Worm (Caenorhabditis elegans): ENCODE data around the gene Y60A3A.16.

Gene Y60A3A.16

DNA sequence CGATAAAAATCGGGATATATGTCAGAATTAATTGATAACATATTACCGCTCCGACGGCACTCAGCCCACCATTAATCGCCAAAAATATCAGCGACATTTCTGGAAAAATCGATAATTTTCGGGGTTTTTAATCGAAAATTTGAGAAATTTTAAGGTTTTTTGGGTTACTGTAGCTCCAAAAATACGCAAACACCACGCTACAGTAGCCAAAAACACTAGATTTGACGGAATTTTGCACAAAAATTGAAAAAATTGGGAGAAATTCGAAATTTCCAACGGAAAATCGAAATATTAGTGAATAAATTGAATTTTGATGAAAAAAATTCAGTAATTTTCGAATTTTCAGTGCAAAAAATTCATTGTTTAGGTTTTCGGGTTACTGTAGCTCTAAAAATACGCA is 11.7 kb upstream of the Y60A3A.16 start, which contains the start of gene algn-7:
algn-7 (minus strand) TSS at position 101 of the 400 bp plus-strand sequence.
- no peak for TF ChIP-seq flt-1 (GFP tag; IDR thresholded peaks at IDR 0.05)
- TF ChIP-seq ztf-23 (GFP tag; IDR thresholded peaks at IDR 0.05) = no peak
- no peak for TF ChIP-seq T22C8.4 (GFP tag; IDR thresholded peaks at IDR 0.05)
- no peak for TF ChIP-seq cog-1 (tag; optimal IDR thresholded peaks at IDR 0.05)
- TF ChIP-seq klf-2 (GFP tag; conservative IDR thresholded peaks at IDR 0.05) = no peak
- no peak for TF ChIP-seq ztf-29 (GFP tag; IDR thresholded peaks at IDR 0.05)
- no peak for TF ChIP-seq ref-1 (GFP tag; conservative IDR thresholded peaks at IDR 0.05)
- no peak for TF ChIP-seq tab-1 (GFP tag; IDR thresholded peaks at IDR 0.05)
- no peak for TF ChIP-seq med-1 (GFP tag; optimal IDR thresholded peaks at IDR 0.05; ENCODE audit: insufficient read depth)

DNA sequence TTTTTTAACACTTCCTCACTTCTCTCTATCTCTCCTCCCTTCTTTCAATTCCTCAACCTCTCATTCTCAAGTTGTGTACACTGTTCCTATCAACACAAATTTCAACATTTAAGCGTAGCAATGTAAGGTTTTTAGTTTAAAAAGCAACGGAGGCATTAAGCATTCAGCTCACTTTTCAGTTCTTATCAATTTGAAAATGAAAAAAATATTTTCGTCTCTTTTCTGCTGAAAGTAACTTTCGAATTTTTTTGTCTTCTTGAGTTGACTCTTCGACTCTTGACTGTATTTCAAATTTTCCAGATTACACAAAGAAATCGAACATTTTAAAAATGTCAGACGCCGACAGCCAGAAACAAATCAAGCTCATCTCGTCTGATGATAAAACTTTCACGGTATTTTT is 1.4 kb upstream of the Y60A3A.16 start, which contains the start of gene skr-4:
skr-4 (plus strand) TSS at position 301 of the 400 bp plus-strand sequence.
- TF ChIP-seq med-1 (GFP tag; optimal IDR thresholded peaks at IDR 0.05; ENCODE audit: insufficient read depth) (no peak), cog-1 (tag; optimal IDR thresholded peaks at IDR 0.05) (no peak), klf-2 (GFP tag; conservative IDR thresholded peaks at IDR 0.05) (no peak), T22C8.4 (GFP tag; IDR thresholded peaks at IDR 0.05) (no peak), ztf-29 (GFP tag; IDR thresholded peaks at IDR 0.05) (no peak), ref-1 (GFP tag; conservative IDR thresholded peaks at IDR 0.05) (no peak), flt-1 (GFP tag; IDR thresholded peaks at IDR 0.05) (no peak), tab-1 (GFP tag; IDR thresholded peaks at IDR 0.05) (no peak), ztf-23 (GFP tag; IDR thresholded peaks at IDR 0.05) (no peak)

ce11 chrV:19915973-19916605 is 6.4 kb downstream of the Y60A3A.16 start, which contains the start of the genes chk-2 and Y60A3A.19:
Gene chk-2, minus strand, starts transcription at chrV:19916023.
Gene Y60A3A.19, plus strand, starts transcription at chrV:19916555.
- TF ChIP-seq ztf-29 (GFP tag; IDR thresholded peaks at IDR 0.05) (no peak), med-1 (GFP tag; optimal IDR thresholded peaks at IDR 0.05; ENCODE audit: insufficient read depth) (no peak), tab-1 (GFP tag; IDR thresholded peaks at IDR 0.05) (no peak), ztf-23 (GFP tag; IDR thresholded peaks at IDR 0.05) (no peak), cog-1 (tag; optimal IDR thresholded peaks at IDR 0.05) (no peak), ref-1 (GFP tag; conservative IDR thresholded peaks at IDR 0.05) (no peak), flt-1 (GFP tag; IDR thresholded peaks at IDR 0.05) (no peak), klf-2 (GFP tag; conservative IDR thresholded peaks at IDR 0.05) (no peak), T22C8.4 (GFP tag; IDR thresholded peaks at IDR 0.05) (no peak)

- TF ChIP-seq T22C8.4 (GFP tag; IDR thresholded peaks at IDR 0.05) = peak; percentile 90
Measured at ce11 chrV:19909435-19909834, 13.1 kb downstream of the Y60A3A.16 start.

ce11 chrV:19908854-19909253 is 13.7 kb downstream of the Y60A3A.16 start:
- TF ChIP-seq ztf-23 (GFP tag; IDR thresholded peaks at IDR 0.05) (no peak), ztf-29 (GFP tag; IDR thresholded peaks at IDR 0.05) (no peak), ref-1 (GFP tag; conservative IDR thresholded peaks at IDR 0.05) (no peak), flt-1 (GFP tag; IDR thresholded peaks at IDR 0.05) (no peak), cog-1 (tag; optimal IDR thresholded peaks at IDR 0.05) (no peak), T22C8.4 (GFP tag; IDR thresholded peaks at IDR 0.05) (no peak), klf-2 (GFP tag; conservative IDR thresholded peaks at IDR 0.05) (no peak), tab-1 (GFP tag; IDR thresholded peaks at IDR 0.05) (no peak), med-1 (GFP tag; optimal IDR thresholded peaks at IDR 0.05; ENCODE audit: insufficient read depth) (no peak)

ce11 chrV:19907365-19907764 is 15.1 kb downstream of the Y60A3A.16 start, which contains the start of gene fars-2:
Gene fars-2, minus strand, starts transcription at chrV:19907434.
- TF ChIP-seq T22C8.4 (GFP tag; IDR thresholded peaks at IDR 0.05) = peak; percentile 92
- no peak for TF ChIP-seq ref-1 (GFP tag; conservative IDR thresholded peaks at IDR 0.05)

DNA sequence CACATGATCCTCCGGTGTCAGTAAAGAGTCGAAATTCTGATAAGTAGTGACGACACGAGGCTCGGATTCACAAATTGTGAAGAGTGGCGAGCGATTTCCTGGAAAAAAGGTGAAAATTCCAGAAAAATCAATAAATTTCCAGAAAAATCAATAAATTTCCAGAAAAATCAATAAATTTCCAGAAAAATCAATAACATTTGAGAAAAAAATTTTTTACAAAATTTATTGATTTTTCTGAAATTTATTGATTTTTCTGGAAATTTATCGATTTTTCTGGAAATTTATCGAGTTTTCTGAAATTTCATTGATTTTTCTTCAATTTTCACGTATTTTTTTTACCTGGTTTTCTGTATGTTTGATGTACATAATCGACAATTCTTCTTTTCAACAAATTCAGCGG is 16.5 kb downstream of the Y60A3A.16 start:
- no peak for TF ChIP-seq tab-1 (GFP tag; IDR thresholded peaks at IDR 0.05)
- no peak for TF ChIP-seq med-1 (GFP tag; optimal IDR thresholded peaks at IDR 0.05; ENCODE audit: insufficient read depth)
- TF ChIP-seq ref-1 (GFP tag; conservative IDR thresholded peaks at IDR 0.05) = no peak
- peak; percentile 90 for TF ChIP-seq T22C8.4 (GFP tag; IDR thresholded peaks at IDR 0.05)
- no peak for TF ChIP-seq ztf-29 (GFP tag; IDR thresholded peaks at IDR 0.05)
- TF ChIP-seq ztf-23 (GFP tag; IDR thresholded peaks at IDR 0.05) = no peak

- TF ChIP-seq cog-1 (tag; optimal IDR thresholded peaks at IDR 0.05) (no peak), ztf-29 (GFP tag; IDR thresholded peaks at IDR 0.05) (no peak), flt-1 (GFP tag; IDR thresholded peaks at IDR 0.05) (no peak), tab-1 (GFP tag; IDR thresholded peaks at IDR 0.05) (no peak), T22C8.4 (GFP tag; IDR thresholded peaks at IDR 0.05) (peak; percentile 98), ztf-23 (GFP tag; IDR thresholded peaks at IDR 0.05) (no peak), ref-1 (GFP tag; conservative IDR thresholded peaks at IDR 0.05) (no peak)
Measured at ce11 chrV:19904790-19905189, 17.7 kb downstream of the Y60A3A.16 start.

- TF ChIP-seq tab-1 (GFP tag; IDR thresholded peaks at IDR 0.05) (no peak), T22C8.4 (GFP tag; IDR thresholded peaks at IDR 0.05) (peak; percentile 92)
Measured at ce11 chrV:19901826-19902225, 20.7 kb downstream of the Y60A3A.16 start.

- TF ChIP-seq cog-1 (tag; optimal IDR thresholded peaks at IDR 0.05) (no peak), med-1 (GFP tag; optimal IDR thresholded peaks at IDR 0.05; ENCODE audit: insufficient read depth) (no peak), ztf-29 (GFP tag; IDR thresholded peaks at IDR 0.05) (no peak), ref-1 (GFP tag; conservative IDR thresholded peaks at IDR 0.05) (no peak), klf-2 (GFP tag; conservative IDR thresholded peaks at IDR 0.05) (no peak), flt-1 (GFP tag; IDR thresholded peaks at IDR 0.05) (no peak), tab-1 (GFP tag; IDR thresholded peaks at IDR 0.05) (no peak), ztf-23 (GFP tag; IDR thresholded peaks at IDR 0.05) (no peak), T22C8.4 (GFP tag; IDR thresholded peaks at IDR 0.05) (no peak)
Measured at ce11 chrV:19899167-19899566, 23.3 kb downstream of the Y60A3A.16 start, which contains the start of gene Y116F11B.14. Gene Y116F11B.14, plus strand, starts transcription at chrV:19899467.
